Fruit fly (Drosophila melanogaster) whole organism, embryonic: ENCODE measurements around the gene ebd1.

ENCODE experiments used
- Bgb ChIP-seq: fragments of 200-800 bp; sonication (Bioruptor generic); IDR thresholded peaks from 2 replicates; pipeline ENCODE4 v1.3.6; 2022; ENCODE audit warnings: missing biosample characterization, missing genetic modification characterization; ENCODE audit not compliant: partially characterized antibody
- Bteb2 ChIP-seq: fragments of 200-800 bp; sonication (Bioruptor generic); optimal IDR thresholded peaks from 2 replicates; lab custom pipeline; 2016; ENCODE audit warnings: missing biosample characterization, missing genetic modification characterization
- CG10543 ChIP-seq: fragments of 200-800 bp; sonication (Bioruptor generic); optimal IDR thresholded peaks from 3 replicates; lab custom pipeline; 2017; ENCODE audit warnings: missing biosample characterization, mild to moderate bottlenecking, missing genetic modification characterization, moderate library complexity
- CG11398 ChIP-seq: fragments of 200-800 bp; sonication (Bioruptor generic); optimal IDR thresholded peaks from 2 replicates; lab custom pipeline; 2016; ENCODE audit warnings: missing biosample characterization, missing genetic modification characterization
- CG11695 ChIP-seq: fragments of 200-800 bp; sonication (Bioruptor generic); IDR thresholded peaks from 3 replicates; pipeline ENCODE4 v1.3.6; 2022; ENCODE audit warnings: missing biosample characterization, missing genetic modification characterization
- CG1233 ChIP-seq: fragments of 200-800 bp; sonication (Bioruptor generic); optimal IDR thresholded peaks from 4 replicates; lab custom pipeline; 2018; ENCODE audit warnings: missing biosample characterization, mild to moderate bottlenecking, missing genetic modification characterization
- CG15479 ChIP-seq: fragments of 200-800 bp; sonication (Bioruptor generic); optimal IDR thresholded peaks from 3 replicates; lab custom pipeline; 2019; ENCODE audit warnings: missing biosample characterization, mild to moderate bottlenecking, missing genetic modification characterization, moderate library complexity
- CG16779 ChIP-seq: fragments of 200-800 bp; sonication (Bioruptor generic); IDR thresholded peaks from 2 replicates; pipeline ENCODE4 v1.3.6; 2022; ENCODE audit warnings: missing biosample characterization, missing genetic modification characterization
- CG17328 ChIP-seq: fragments of 200-800 bp; sonication (Bioruptor generic); IDR thresholded peaks from 2 replicates; pipeline ENCODE4 v1.3.6; 2022; ENCODE audit warnings: missing biosample characterization, missing genetic modification characterization
- CG17612 ChIP-seq: fragments of 200-800 bp; sonication (Bioruptor generic); IDR thresholded peaks from 2 replicates; pipeline ENCODE4 v1.3.6; 2022; ENCODE audit warnings: missing biosample characterization, missing genetic modification characterization
- CG1832 ChIP-seq: fragments of 200-800 bp; sonication (Bioruptor generic); optimal IDR thresholded peaks from 2 replicates; lab custom pipeline; 2017; ENCODE audit warnings: missing biosample characterization, mild to moderate bottlenecking, missing genetic modification characterization, inconsistent platforms
- CG32767 ChIP-seq: fragments of 200-800 bp; sonication (Bioruptor generic); IDR thresholded peaks from 2 replicates; pipeline ENCODE4 v1.3.6; 2022; ENCODE audit warnings: missing biosample characterization, missing genetic modification characterization
- CG34376 ChIP-seq: fragments of 200-800 bp; sonication (Bioruptor generic); optimal IDR thresholded peaks from 2 replicates; lab custom pipeline; 2018; ENCODE audit warnings: missing biosample characterization, mild to moderate bottlenecking, missing genetic modification characterization
- CG3847 ChIP-seq: fragments of 200-800 bp; sonication (Bioruptor generic); IDR thresholded peaks from 2 replicates; pipeline ENCODE4 v1.3.6; 2022; ENCODE audit warnings: missing biosample characterization, missing genetic modification characterization
- CG4424 ChIP-seq: fragments of 200-800 bp; sonication (Bioruptor generic); optimal IDR thresholded peaks from 3 replicates; lab custom pipeline; 2016; ENCODE audit warnings: missing biosample characterization, missing genetic modification characterization
- CG4820 ChIP-seq: fragments of 200-800 bp; sonication (Bioruptor generic); optimal IDR thresholded peaks from 3 replicates; lab custom pipeline; 2016; ENCODE audit warnings: missing biosample characterization, missing genetic modification characterization
- CG4854 ChIP-seq: fragments of 200-800 bp; sonication (Bioruptor generic); optimal IDR thresholded peaks from 2 replicates; lab custom pipeline; 2016; ENCODE audit warnings: missing biosample characterization, missing genetic modification characterization, inconsistent platforms
- CG6175 ChIP-seq: fragments of 200-800 bp; sonication (Bioruptor generic); IDR thresholded peaks from 3 replicates; pipeline ENCODE4 v1.3.6; 2022; ENCODE audit warnings: missing biosample characterization, missing genetic modification characterization
- CG6272 ChIP-seq: fragments of 200-800 bp; sonication (Bioruptor generic); IDR thresholded peaks from 2 replicates; pipeline ENCODE4 v1.3.6; 2022; ENCODE audit warnings: missing biosample characterization, missing genetic modification characterization
- CG6813 ChIP-seq: fragments of 200-800 bp; sonication (Bioruptor generic); optimal IDR thresholded peaks from 2 replicates; lab custom pipeline; 2017; ENCODE audit warnings: missing biosample characterization, missing genetic modification characterization, mild to moderate bottlenecking, moderate library complexity, missing genetic modification reagents
- CG8359 ChIP-seq: fragments of 200-800 bp; sonication (Bioruptor generic); optimal IDR thresholded peaks from 2 replicates; lab custom pipeline; 2017; ENCODE audit warnings: missing biosample characterization, mild to moderate bottlenecking, missing genetic modification characterization, borderline replicate concordance
- CG8478 ChIP-seq: fragments of >200 bp; optimal IDR thresholded peaks from 2 replicates; lab custom pipeline; 2018
- CG9876 ChIP-seq: fragments of 200-800 bp; sonication (Bioruptor generic); optimal IDR thresholded peaks from 2 replicates; lab custom pipeline; 2016; ENCODE audit warnings: missing biosample characterization, missing genetic modification characterization
- Dbx ChIP-seq: fragments of 200-800 bp; sonication (Bioruptor generic); IDR thresholded peaks from 3 replicates; pipeline ENCODE4 v1.3.6; 2022; ENCODE audit warnings: missing biosample characterization, missing genetic modification characterization
- Dref ChIP-seq: fragments of 200-800 bp; sonication (Bioruptor generic); IDR thresholded peaks from 2 replicates; pipeline ENCODE4 v1.3.6; 2022; ENCODE audit warnings: missing biosample characterization, missing genetic modification characterization
- Ets97D ChIP-seq: fragments of 200-800 bp; sonication (Bioruptor generic); optimal IDR thresholded peaks from 3 replicates; lab custom pipeline; 2016; ENCODE audit warnings: missing biosample characterization, missing genetic modification characterization
- HLH3B ChIP-seq: fragments of 200-800 bp; sonication (Bioruptor generic); IDR thresholded peaks from 2 replicates; pipeline ENCODE4 v1.3.6; 2022; ENCODE audit warnings: missing biosample characterization, missing genetic modification characterization
- Hr51 ChIP-seq, 2 experiments: fragments of 200-800 bp; sonication (Bioruptor generic); optimal IDR thresholded peaks; 2 replicates in 1 of 2; 3 replicates in 1 of 2; lab custom pipeline; 2016 to 2018; ENCODE audit warnings: missing biosample characterization in 2 of 2, missing genetic modification characterization in 2 of 2, mild to moderate bottlenecking in 1 of 2, moderate library complexity in 1 of 2
- Mad ChIP-seq: fragments of 200-800 bp; sonication (Bioruptor generic); optimal IDR thresholded peaks from 2 replicates; lab custom pipeline; 2016; ENCODE audit warnings: missing biosample characterization, missing genetic modification characterization
- Max ChIP-seq: fragments of 200-800 bp; sonication (Bioruptor generic); optimal IDR thresholded peaks from 2 replicates; lab custom pipeline; 2016; ENCODE audit warnings: missing biosample characterization, mild to moderate bottlenecking, missing genetic modification characterization
- Med ChIP-seq: fragments of 200-800 bp; sonication (Bioruptor generic); peaks from one replicate; lab custom pipeline; 2016; ENCODE audit warnings: missing biosample characterization, missing genetic modification characterization, mild to moderate bottlenecking, inconsistent platforms, moderate library complexity
- NFAT ChIP-seq: fragments of 200-800 bp; sonication (Bioruptor generic); IDR thresholded peaks from 2 replicates; pipeline ENCODE4 v1.3.6; 2022; ENCODE audit warnings: missing biosample characterization, missing genetic modification characterization
- ab ChIP-seq: fragments of 200-800 bp; sonication (Bioruptor generic); optimal IDR thresholded peaks from 2 replicates; lab custom pipeline; 2016; ENCODE audit warnings: missing biosample characterization, missing genetic modification characterization
- ato ChIP-seq: fragments of 200-800 bp; sonication (Bioruptor generic); IDR thresholded peaks from 2 replicates; pipeline ENCODE4 v1.3.6; 2022; ENCODE audit warnings: missing biosample characterization, missing genetic modification characterization; ENCODE audit not compliant: partially characterized antibody
- cas ChIP-seq: fragments of 200-800 bp; sonication (Bioruptor generic); IDR thresholded peaks from 2 replicates; pipeline ENCODE4 v1.3.6; 2022; ENCODE audit warnings: missing biosample characterization, missing genetic modification characterization
- cato ChIP-seq: fragments of 200-800 bp; sonication (Bioruptor generic); optimal IDR thresholded peaks from 2 replicates; lab custom pipeline; 2016; ENCODE audit warnings: missing biosample characterization, missing genetic modification characterization, borderline replicate concordance
- chif ChIP-seq, 2 experiments: fragments of 200-800 bp; sonication (Bioruptor generic); optimal IDR thresholded peaks; 3 replicates each; lab custom pipeline; 2016; ENCODE audit warnings: missing biosample characterization in 2 of 2, missing genetic modification characterization in 2 of 2
- gem ChIP-seq: fragments of 200-800 bp; sonication (Bioruptor generic); optimal IDR thresholded peaks from 2 replicates; lab custom pipeline; 2019; ENCODE audit warnings: missing biosample characterization, mild to moderate bottlenecking, missing genetic modification characterization, moderate library complexity
- her ChIP-seq: fragments of 200-800 bp; sonication (Bioruptor generic); optimal IDR thresholded peaks from 2 replicates; lab custom pipeline; 2016; ENCODE audit warnings: missing biosample characterization, missing genetic modification characterization
- insv ChIP-seq, 2 experiments: fragments of 200-800 bp; sonication (Bioruptor generic); optimal IDR thresholded peaks; 3 replicates each; lab custom pipeline; 2016 to 2018; ENCODE audit warnings: missing biosample characterization in 2 of 2, missing genetic modification characterization in 2 of 2
- ken ChIP-seq: fragments of 200-800 bp; sonication (Bioruptor generic); IDR thresholded peaks from 3 replicates; pipeline ENCODE4 v1.3.6; 2022; ENCODE audit warnings: missing biosample characterization, missing genetic modification characterization
- lmd ChIP-seq: fragments of 200-800 bp; sonication (Bioruptor generic); IDR thresholded peaks from 2 replicates; pipeline ENCODE4 v1.3.6; 2022; ENCODE audit warnings: missing biosample characterization, missing genetic modification characterization
- luna ChIP-seq: fragments of 200-800 bp; sonication (Bioruptor generic); optimal IDR thresholded peaks from 2 replicates; lab custom pipeline; 2016; ENCODE audit warnings: missing biosample characterization, missing genetic modification characterization
- nerfin-1 ChIP-seq: fragments of 200-800 bp; sonication (Bioruptor generic); optimal IDR thresholded peaks from 3 replicates; lab custom pipeline; 2019; ENCODE audit warnings: missing biosample characterization, mild to moderate bottlenecking, missing genetic modification characterization, moderate library complexity
- nom ChIP-seq: fragments of 200-800 bp; sonication (Bioruptor generic); optimal IDR thresholded peaks from 2 replicates; lab custom pipeline; 2017; ENCODE audit warnings: missing biosample characterization, missing genetic modification characterization, mild to moderate bottlenecking, moderate library complexity, missing genetic modification reagents
- psq ChIP-seq: fragments of 200-800 bp; sonication (Bioruptor generic); optimal IDR thresholded peaks from 2 replicates; lab custom pipeline; 2017; ENCODE audit warnings: missing biosample characterization, missing genetic modification characterization
- seq ChIP-seq: fragments of 200-800 bp; sonication (Bioruptor generic); IDR thresholded peaks from 2 replicates; pipeline ENCODE4 v1.3.6; 2022; ENCODE audit warnings: missing biosample characterization, missing genetic modification characterization
- sim ChIP-seq: fragments of 200-800 bp; sonication (Bioruptor generic); IDR thresholded peaks from 2 replicates; pipeline ENCODE4 v1.3.6; 2022; ENCODE audit warnings: missing biosample characterization, missing genetic modification characterization
- ttk ChIP-seq: fragments of 200-800 bp; sonication (Bioruptor generic); IDR thresholded peaks from 2 replicates; pipeline ENCODE4 v2.1.2; 2022; ENCODE audit warnings: missing biosample characterization, missing genetic modification characterization
- unpg ChIP-seq: fragments of 200-800 bp; sonication (Bioruptor generic); optimal IDR thresholded peaks from 3 replicates; lab custom pipeline; 2018; ENCODE audit warnings: missing biosample characterization, mild to moderate bottlenecking, missing genetic modification characterization, moderate library complexity

The ebd1 gene

DNA sequence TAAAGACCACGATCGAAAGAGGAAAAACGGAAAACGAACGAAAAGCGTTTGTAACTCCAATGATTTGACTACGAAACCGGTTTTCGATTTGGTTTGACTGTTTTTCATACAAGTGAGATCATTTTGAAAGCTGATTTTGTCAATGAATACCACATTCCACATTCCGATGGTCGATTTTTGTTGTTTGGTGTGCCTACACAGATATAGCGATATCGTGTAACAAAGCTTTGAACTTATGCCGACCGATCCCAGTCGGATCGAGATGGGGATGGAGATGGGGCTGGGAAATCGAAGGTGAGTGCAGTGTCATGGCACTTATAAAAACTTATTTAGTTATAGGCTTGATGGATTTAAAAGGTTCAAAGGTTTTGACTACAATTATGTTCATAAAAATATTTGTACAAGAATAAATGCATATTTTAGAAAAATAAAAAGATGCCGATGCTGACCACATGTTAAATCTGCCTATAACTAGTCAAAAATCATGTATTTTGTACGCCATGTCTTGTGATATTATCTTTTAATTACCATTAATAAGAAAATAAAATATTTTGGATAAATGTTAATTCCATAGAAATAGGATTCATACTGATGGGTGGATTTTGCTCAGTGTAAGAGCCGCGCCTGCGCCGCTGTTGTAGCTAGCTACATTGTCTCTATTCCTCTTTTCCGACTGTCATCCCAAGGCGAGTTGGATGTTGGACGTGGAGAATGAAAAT lies 43.0 kb downstream of the ebd1 start (continued):
- no peak for TF ChIP-seq ab (GFP tag; lab: Kevin White, UChicago)
- 0 out of 2 replicates have a peak, but pooled peaks have one; percentile 27 for TF ChIP-seq CG17328 (GFP tag; lab: Robert Waterston, UW)
- TF ChIP-seq CG3847 (GFP tag; lab: Robert Waterston, UW), result no peak
- TF ChIP-seq ttk (GFP tag; lab: Robert Waterston, UW), result 0 out of 2 replicates have a peak, but pooled peaks have one; percentile 33
- peak; percentile 5 for TF ChIP-seq CG4820 (GFP tag; lab: Kevin White, UChicago)
- TF ChIP-seq CG16779 (GFP tag; lab: Robert Waterston, UW), result no peak
- TF ChIP-seq Med, result no peak
- TF ChIP-seq ato (GFP tag; lab: Robert Waterston, UW), result no peak
- TF ChIP-seq CG34376 (GFP tag; lab: Kevin White, UChicago), result no peak
- TF ChIP-seq HLH3B (GFP tag; lab: Robert Waterston, UW), result peak; percentile 5; the same call in 1 of the 2 replicates
- TF ChIP-seq CG11398 (GFP tag; lab: Kevin White, UChicago), result no peak
- TF ChIP-seq nom (GFP tag; lab: Kevin White, UChicago), result no peak
- no peak for TF ChIP-seq psq (GFP tag; lab: Kevin White, UChicago)
- TF ChIP-seq CG9876 (GFP tag; lab: Kevin White, UChicago), result no peak
- no peak for TF ChIP-seq seq (GFP tag; lab: Robert Waterston, UW)
- TF ChIP-seq nerfin-1 (tag; lab: Kevin White, UChicago), result peak; percentile 43
- peak; percentile 60 for TF ChIP-seq unpg (GFP tag; lab: Kevin White, UChicago)
- no peak for TF ChIP-seq Dbx
- TF ChIP-seq CG6813 (GFP tag; lab: Kevin White, UChicago), result no peak
- TF ChIP-seq CG11695 (GFP tag; lab: Robert Waterston, UW), result peak; percentile 20; the same call in 1 of the 3 replicates
- TF ChIP-seq Ets97D (GFP tag; lab: Kevin White, UChicago), result no peak
- no peak for TF ChIP-seq CG4854 (GFP tag; lab: Kevin White, UChicago)
- TF ChIP-seq CG4424 (GFP tag; lab: Kevin White, UChicago), result peak; percentile 71
- TF ChIP-seq gem (tag; lab: Kevin White, UChicago), result peak; percentile 85
- TF ChIP-seq CG17612, result no peak
- no peak for TF ChIP-seq Dref
- TF ChIP-seq her (GFP tag; lab: Kevin White, UChicago), result no peak
- no peak for TF ChIP-seq NFAT (GFP tag; lab: Robert Waterston, UW)
- TF ChIP-seq CG6272, result no peak; the same call in 1 of the 2 replicates
- peak; percentile 12 for TF ChIP-seq CG8359 (GFP tag; lab: Kevin White, UChicago)
- no peak for TF ChIP-seq CG8478 (lab: Kevin White, UChicago)
- no peak for TF ChIP-seq CG6175 (GFP tag; lab: Robert Waterston, UW)
- no peak for TF ChIP-seq Mad
- TF ChIP-seq CG32767 (GFP tag; lab: Robert Waterston, UW), result no peak
- peak in 1 of 2 experiments; percentile 7 for TF ChIP-seq chif (GFP tag; optimal IDR thresholded peaks at IDR 0.05; lab: Kevin White, UChicago)
- TF ChIP-seq sim (GFP tag; lab: Robert Waterston, UW), result no peak
- TF ChIP-seq Hr51 (GFP tag; optimal IDR thresholded peaks at IDR 0.05; lab: Kevin White, UChicago), result peak in 1 of 2 experiments; percentile 82
- TF ChIP-seq CG10543, result no peak
- TF ChIP-seq Bteb2, result no peak
- TF ChIP-seq CG15479, result no peak
- no peak for TF ChIP-seq insv (GFP tag; optimal IDR thresholded peaks at IDR 0.05; lab: Kevin White, UChicago)
- TF ChIP-seq lmd (GFP tag; lab: Robert Waterston, UW), result no peak; the same call in 1 of the 2 replicates
- TF ChIP-seq luna, result no peak
- TF ChIP-seq cato, result peak; percentile 40
- TF ChIP-seq ken, result 0 out of 3 replicates have a peak, but pooled peaks have one; percentile 46
- TF ChIP-seq Bgb (GFP tag; lab: Robert Waterston, UW), result no peak
- no peak for TF ChIP-seq CG1832
- peak; percentile 42 for TF ChIP-seq CG1233 (GFP tag; lab: Kevin White, UChicago)
- no peak for TF ChIP-seq cas (GFP tag; lab: Robert Waterston, UW)
- TF ChIP-seq Max (GFP tag; lab: Kevin White, UChicago), result peak; percentile 23
